Fruit fly (Drosophila melanogaster) whole organism, embryonic: ENCODE measurements around the gene CG32428.

Experiments used
- Atf6 ChIP-seq: fragments of 200-800 bp; sonication (Bioruptor generic); IDR thresholded peaks from 2 replicates; pipeline ENCODE4 v1.3.6; 2022; ENCODE audit warnings: missing biosample characterization, missing genetic modification characterization
- Awh ChIP-seq: fragments of 200-800 bp; sonication (Bioruptor generic); IDR thresholded peaks from 2 replicates; pipeline ENCODE4, ENCODE4 v1.3.6; 2022; ENCODE audit warnings: missing biosample characterization, missing genetic modification characterization
- BtbVII ChIP-seq: fragments of 200-800 bp; sonication (Bioruptor generic); optimal IDR thresholded peaks from 3 replicates; lab custom pipeline; 2017; ENCODE audit warnings: missing biosample characterization, mild to moderate bottlenecking, missing genetic modification characterization
- CG10431 ChIP-seq: fragments of 200-800 bp; sonication (Bioruptor generic); optimal IDR thresholded peaks from 3 replicates; lab custom pipeline; 2018; ENCODE audit warnings: missing biosample characterization, mild to moderate bottlenecking, missing genetic modification characterization
- CG11504 ChIP-seq: fragments of 200-800 bp; sonication (Bioruptor generic); optimal IDR thresholded peaks from 3 replicates; lab custom pipeline; 2019; ENCODE audit warnings: missing biosample characterization, mild to moderate bottlenecking, missing genetic modification characterization, moderate library complexity
- CG12299 ChIP-seq: fragments of 200-800 bp; sonication (Bioruptor generic); optimal IDR thresholded peaks from 2 replicates; lab custom pipeline; 2018; ENCODE audit warnings: missing biosample characterization, mild to moderate bottlenecking, missing genetic modification characterization
- CG1233 ChIP-seq: fragments of 200-800 bp; sonication (Bioruptor generic); optimal IDR thresholded peaks from 4 replicates; lab custom pipeline; 2018; ENCODE audit warnings: missing biosample characterization, mild to moderate bottlenecking, missing genetic modification characterization
- CG13123 ChIP-seq: fragments of 200-800 bp; sonication (Bioruptor generic); optimal IDR thresholded peaks from 2 replicates; lab custom pipeline; 2016; ENCODE audit warnings: missing biosample characterization, missing genetic modification characterization
- CG13424 ChIP-seq: fragments of 200-800 bp; sonication (Bioruptor generic); optimal IDR thresholded peaks from 2 replicates; lab custom pipeline; 2019; ENCODE audit warnings: missing biosample characterization, mild to moderate bottlenecking, missing genetic modification characterization, moderate library complexity
- CG14050 ChIP-seq: fragments of 200-800 bp; sonication (Bioruptor generic); IDR thresholded peaks from 3 replicates; pipeline ENCODE4 v1.3.6; 2022; ENCODE audit warnings: missing biosample characterization, missing genetic modification characterization
- CG16815 ChIP-seq: fragments of 200-800 bp; sonication (Bioruptor generic); optimal IDR thresholded peaks from 3 replicates; lab custom pipeline; 2017; ENCODE audit warnings: missing biosample characterization, mild to moderate bottlenecking, missing genetic modification characterization
- CG17802 ChIP-seq: fragments of 200-800 bp; sonication (Bioruptor generic); optimal IDR thresholded peaks from 2 replicates; lab custom pipeline; 2018; ENCODE audit warnings: missing biosample characterization, mild to moderate bottlenecking, missing genetic modification characterization, moderate library complexity
- CG18599 ChIP-seq: fragments of 200-800 bp; sonication (Bioruptor generic); optimal IDR thresholded peaks from 3 replicates; lab custom pipeline; 2017; ENCODE audit warnings: missing biosample characterization, missing genetic modification characterization, mild to moderate bottlenecking, moderate library complexity, missing genetic modification reagents
- CG2116 ChIP-seq: fragments of 200-800 bp; sonication (Bioruptor generic); optimal IDR thresholded peaks from 3 replicates; lab custom pipeline; 2018; ENCODE audit warnings: missing biosample characterization, mild to moderate bottlenecking, missing genetic modification characterization
- CG2129 ChIP-seq: fragments of 200-800 bp; sonication (Bioruptor generic); IDR thresholded peaks from 2 replicates; pipeline ENCODE4 v1.3.6; 2022; ENCODE audit warnings: missing biosample characterization, missing genetic modification characterization; ENCODE audit not compliant: partially characterized antibody
- CG31441 ChIP-seq: fragments of 200-800 bp; sonication (Bioruptor generic); IDR thresholded peaks from 2 replicates; pipeline ENCODE4 v1.3.6; 2022; ENCODE audit warnings: missing biosample characterization, missing genetic modification characterization
- CG32772 ChIP-seq: fragments of 200-800 bp; sonication (Bioruptor generic); IDR thresholded peaks from 2 replicates; pipeline ENCODE4 v1.3.6; 2022; ENCODE audit warnings: missing biosample characterization, missing genetic modification characterization
- CG3847 ChIP-seq: fragments of 200-800 bp; sonication (Bioruptor generic); IDR thresholded peaks from 2 replicates; pipeline ENCODE4 v1.3.6; 2022; ENCODE audit warnings: missing biosample characterization, missing genetic modification characterization
- CG4404 ChIP-seq: fragments of 200-800 bp; sonication (Bioruptor generic); IDR thresholded peaks from 2 replicates; pipeline ENCODE4 v1.3.6; 2022; ENCODE audit warnings: missing biosample characterization, missing genetic modification characterization
- CG6254 ChIP-seq: fragments of 200-800 bp; sonication (Bioruptor generic); optimal IDR thresholded peaks from 3 replicates; lab custom pipeline; 2017; ENCODE audit warnings: mild to moderate bottlenecking, missing biosample characterization, missing genetic modification reagents, missing genetic modification characterization
- CG7556 ChIP-seq: fragments of 200-800 bp; sonication (Bioruptor generic); optimal IDR thresholded peaks from 2 replicates; lab custom pipeline; 2017; ENCODE audit warnings: missing biosample characterization, mild to moderate bottlenecking, missing genetic modification characterization
- CG7839 ChIP-seq: fragments of 200-800 bp; sonication (Bioruptor generic); optimal IDR thresholded peaks from 3 replicates; lab custom pipeline; 2018; ENCODE audit warnings: missing biosample characterization, mild to moderate bottlenecking, missing genetic modification characterization, moderate library complexity
- CG8290 ChIP-seq, 3 experiments: fragments of 200-800 bp; sonication (Bioruptor generic); optimal IDR thresholded peaks; 2 replicates each; lab custom pipeline; 2016 to 2019; ENCODE audit warnings: missing biosample characterization in 3 of 3, missing genetic modification characterization in 3 of 3, mild to moderate bottlenecking in 2 of 3, moderate library complexity in 1 of 3
- CG8924 ChIP-seq: fragments of 200-800 bp; optimal IDR thresholded peaks from 3 replicates; lab custom pipeline; 2019; ENCODE audit warnings: missing biosample characterization, mild to moderate bottlenecking, missing genetic modification characterization, moderate library complexity
- CG9437 ChIP-seq: fragments of 200-800 bp; sonication (Bioruptor generic); optimal IDR thresholded peaks from 2 replicates; lab custom pipeline; 2018; ENCODE audit warnings: missing biosample characterization, mild to moderate bottlenecking, missing genetic modification characterization
- CG9932 ChIP-seq: fragments of 200-800 bp; sonication (Bioruptor generic); IDR thresholded peaks from 2 replicates; pipeline ENCODE4 v1.3.6; 2022; ENCODE audit warnings: missing biosample characterization, missing genetic modification characterization
- CHES-1-like ChIP-seq: fragments of 200-800 bp; sonication (Bioruptor generic); optimal IDR thresholded peaks from 2 replicates; lab custom pipeline; 2016; ENCODE audit warnings: missing biosample characterization, missing genetic modification characterization
- Fer3 ChIP-seq: fragments of 200-800 bp; sonication (Bioruptor generic); optimal IDR thresholded peaks from 2 replicates; lab custom pipeline; 2018; ENCODE audit warnings: missing biosample characterization, mild to moderate bottlenecking, missing genetic modification characterization, moderate library complexity
- H15 ChIP-seq: fragments of 200-800 bp; sonication (Bioruptor generic); IDR thresholded peaks from 3 replicates; pipeline ENCODE4 v1.3.6; 2022; ENCODE audit warnings: missing biosample characterization, missing genetic modification characterization
- Myb ChIP-seq: fragments of 200-800 bp; sonication (Bioruptor generic); optimal IDR thresholded peaks from 2 replicates; lab custom pipeline; 2016; ENCODE audit warnings: missing biosample characterization, missing genetic modification characterization
- Pdp1 ChIP-seq, 2 experiments: fragments of 200-800 bp; sonication (Bioruptor generic); optimal IDR thresholded peaks; 3 replicates each; lab custom pipeline; 2016; ENCODE audit warnings: missing biosample characterization in 2 of 2, missing genetic modification characterization in 2 of 2, mild to moderate bottlenecking in 1 of 2, moderate library complexity in 1 of 2
- Ptx1 ChIP-seq: fragments of 200-800 bp; sonication (Bioruptor generic); IDR thresholded peaks from 2 replicates; pipeline ENCODE4 v1.3.6; 2022; ENCODE audit warnings: missing biosample characterization, missing genetic modification characterization
- Rx ChIP-seq: fragments of 200-800 bp; sonication (Bioruptor generic); IDR thresholded peaks from 2 replicates; pipeline ENCODE4 v1.3.6; 2022; ENCODE audit warnings: missing biosample characterization, missing genetic modification characterization
- Scr ChIP-seq: fragments of 200-800 bp; sonication (Bioruptor generic); IDR thresholded peaks from 2 replicates; pipeline ENCODE4 v1.3.6; 2022; ENCODE audit warnings: missing biosample characterization, missing genetic modification characterization; ENCODE audit not compliant: partially characterized antibody
- Ssrp ChIP-seq: fragments of 200-800 bp; sonication (Bioruptor generic); optimal IDR thresholded peaks from 2 replicates; lab custom pipeline; 2018; ENCODE audit warnings: missing biosample characterization, mild to moderate bottlenecking, missing genetic modification characterization, moderate library complexity
- ara ChIP-seq: fragments of 200-800 bp; sonication (Bioruptor generic); IDR thresholded peaks from 2 replicates; pipeline ENCODE4 v1.3.6; 2022; ENCODE audit warnings: missing biosample characterization, missing genetic modification characterization
- ase ChIP-seq: fragments of 200-800 bp; sonication (Bioruptor generic); IDR thresholded peaks from 3 replicates; pipeline ENCODE4 v1.3.6; 2022; ENCODE audit warnings: missing biosample characterization, missing genetic modification characterization
- chm ChIP-seq: fragments of 200-800 bp; sonication (Bioruptor generic); IDR thresholded peaks from 2 replicates; pipeline ENCODE4 v1.3.6; 2022; ENCODE audit warnings: missing biosample characterization, missing genetic modification characterization
- fu2 ChIP-seq: fragments of 200-800 bp; sonication (Bioruptor generic); optimal IDR thresholded peaks from 2 replicates; lab custom pipeline; 2016; ENCODE audit warnings: missing biosample characterization, missing genetic modification characterization
- ham ChIP-seq: fragments of 200-800 bp; sonication (Bioruptor generic); IDR thresholded peaks from 2 replicates; pipeline ENCODE4 v1.3.6; 2022; ENCODE audit warnings: missing biosample characterization, missing genetic modification characterization
- klu ChIP-seq: fragments of 200-800 bp; sonication (Bioruptor generic); IDR thresholded peaks from 2 replicates; pipeline ENCODE4 v1.3.6; 2022; ENCODE audit warnings: missing biosample characterization, missing genetic modification characterization
- phol ChIP-seq: fragments of 200-800 bp; sonication (Bioruptor generic); optimal IDR thresholded peaks from 3 replicates; lab custom pipeline; 2018; ENCODE audit warnings: missing biosample characterization, mild to moderate bottlenecking, missing genetic modification characterization, moderate library complexity
- repo ChIP-seq: fragments of 200-800 bp; sonication (Bioruptor generic); optimal IDR thresholded peaks from 2 replicates; lab custom pipeline; 2016; ENCODE audit warnings: missing biosample characterization, missing genetic modification characterization
- sens ChIP-seq: fragments of 200-800 bp; sonication (Bioruptor generic); peaks from one replicate; lab custom pipeline; 2016; ENCODE audit warnings: missing biosample characterization, missing genetic modification characterization
- sna ChIP-seq: fragments of 200-800 bp; sonication (Bioruptor generic); IDR thresholded peaks from 2 replicates; pipeline ENCODE4 v1.3.6; 2022; ENCODE audit warnings: missing biosample characterization, missing genetic modification characterization; ENCODE audit not compliant: partially characterized antibody
- tap ChIP-seq: fragments of 200-800 bp; optimal IDR thresholded peaks from 3 replicates; lab custom pipeline; 2019; ENCODE audit warnings: missing biosample characterization, mild to moderate bottlenecking, missing genetic modification characterization, moderate library complexity
- wek ChIP-seq: fragments of 200-800 bp; sonication (Bioruptor generic); optimal IDR thresholded peaks from 3 replicates; lab custom pipeline; 2018; ENCODE audit warnings: missing biosample characterization, mild to moderate bottlenecking, missing genetic modification characterization, moderate library complexity
- zen ChIP-seq: fragments of 200-800 bp; sonication (Bioruptor generic); optimal IDR thresholded peaks from 3 replicates; lab custom pipeline; 2018; ENCODE audit warnings: missing biosample characterization, mild to moderate bottlenecking, missing genetic modification characterization, moderate library complexity
- zfh1 ChIP-seq: fragments of 200-800 bp; sonication (Bioruptor generic); IDR thresholded peaks from 3 replicates; pipeline ENCODE4 v1.3.6; 2022; ENCODE audit warnings: missing biosample characterization, missing genetic modification characterization

The CG32428 gene

dm6 chr3L:20516519-20517178 lies 43.1 kb upstream of the CG32428 start (continued):
- TF ChIP-seq H15 (GFP tag; lab: Robert Waterston, UW), result no peak
- peak; percentile 64 for TF ChIP-seq tap (tag; lab: Kevin White, UChicago)
- peak; percentile 51 for TF ChIP-seq Ssrp (tag; lab: Kevin White, UChicago)
- no peak for TF ChIP-seq ham (GFP tag; lab: Robert Waterston, UW)
- TF ChIP-seq CG17802 (tag; lab: Kevin White, UChicago), result no peak
- TF ChIP-seq Awh (GFP tag; lab: Robert Waterston, UW), result no peak
- TF ChIP-seq Rx, result no peak
- peak; percentile 45 for TF ChIP-seq Ptx1 (GFP tag; lab: Robert Waterston, UW)
- peak; percentile 7 for TF ChIP-seq CG2116 (GFP tag; lab: Kevin White, UChicago)
- TF ChIP-seq CG7839 (tag; lab: Kevin White, UChicago), result peak; percentile 45
- TF ChIP-seq sens (GFP tag; lab: Kevin White, UChicago), result peak; percentile 81
- no peak for TF ChIP-seq CG13123 (GFP tag; lab: Kevin White, UChicago)
- peak; percentile 31 for TF ChIP-seq BtbVII (GFP tag; lab: Kevin White, UChicago)
- 0 out of 2 replicates have a peak, but pooled peaks have one; percentile 34 for TF ChIP-seq CG4404
- TF ChIP-seq CG3847 (GFP tag; lab: Robert Waterston, UW), result no peak
- 0 out of 3 replicates have a peak, but pooled peaks have one; percentile 20 for TF ChIP-seq CG14050
- TF ChIP-seq CG16815 (GFP tag; lab: Kevin White, UChicago), result no peak
- peak; percentile 62 for TF ChIP-seq phol
- peak; percentile 61 for TF ChIP-seq CG13424 (tag; lab: Kevin White, UChicago)
- TF ChIP-seq zfh1, result peak; percentile 56; the same call in 1 of the 3 replicates
- TF ChIP-seq repo, result no peak
- TF ChIP-seq sna (GFP tag; lab: Robert Waterston, UW), result no peak
- no peak for TF ChIP-seq klu (GFP tag; lab: Robert Waterston, UW)
- TF ChIP-seq CG18599 (GFP tag; lab: Kevin White, UChicago), result peak; percentile 55
- no peak for TF ChIP-seq CHES-1-like (GFP tag; lab: Kevin White, UChicago)
- TF ChIP-seq ara (GFP tag; lab: Robert Waterston, UW), result no peak
- TF ChIP-seq wek (GFP tag; lab: Kevin White, UChicago), result no peak
- no peak for TF ChIP-seq ase (GFP tag; lab: Robert Waterston, UW)
- TF ChIP-seq CG32772 (GFP tag; lab: Robert Waterston, UW), result peak; percentile 57
- TF ChIP-seq Fer3 (tag; lab: Kevin White, UChicago), result peak; percentile 28
- TF ChIP-seq zen (tag; lab: Kevin White, UChicago), result no peak
- peak; percentile 56 for TF ChIP-seq CG1233 (GFP tag; lab: Kevin White, UChicago)
- TF ChIP-seq Myb (GFP tag; lab: Kevin White, UChicago), result no peak
- TF ChIP-seq CG2129, result no peak
- TF ChIP-seq Scr (GFP tag; lab: Robert Waterston, UW), result 0 out of 2 replicates have a peak, but pooled peaks have one; percentile 9
- TF ChIP-seq Atf6 (GFP tag; lab: Robert Waterston, UW), result 0 out of 2 replicates have a peak, but pooled peaks have one; percentile 28
- TF ChIP-seq CG7556 (GFP tag; lab: Kevin White, UChicago), result peak; percentile 66
- peak; percentile 74 for TF ChIP-seq CG31441 (GFP tag; lab: Robert Waterston, UW)
- TF ChIP-seq CG8924 (tag; lab: Kevin White, UChicago), result peak; percentile 61
- no peak for TF ChIP-seq CG10431 (GFP tag; lab: Kevin White, UChicago)
- peak; percentile 53 for TF ChIP-seq CG9437 (GFP tag; lab: Kevin White, UChicago)
- no peak for TF ChIP-seq CG8290 (GFP tag; optimal IDR thresholded peaks at IDR 0.05; lab: Kevin White, UChicago)
- TF ChIP-seq CG8290 (tag; optimal IDR thresholded peaks at IDR 0.05; lab: Kevin White, UChicago), result peak in 1 of 2 experiments; percentile 29
- TF ChIP-seq CG11504 (tag; lab: Kevin White, UChicago), result peak; percentile 70
- no peak for TF ChIP-seq CG9932
- no peak for TF ChIP-seq CG12299 (tag; lab: Kevin White, UChicago)
- TF ChIP-seq chm (GFP tag; lab: Robert Waterston, UW), result peak; percentile 28; the same call in 1 of the 2 replicates
- TF ChIP-seq fu2 (GFP tag; lab: Kevin White, UChicago), result no peak
- peak in 1 of 2 experiments; percentile 14 for TF ChIP-seq Pdp1 (GFP tag; optimal IDR thresholded peaks at IDR 0.05; lab: Kevin White, UChicago)
- peak; percentile 30 for TF ChIP-seq CG6254 (GFP tag; lab: Kevin White, UChicago)
